Fruit fly (Drosophila melanogaster): ENCODE data around the gene Ir40a.

Ir40a gene

DNA sequence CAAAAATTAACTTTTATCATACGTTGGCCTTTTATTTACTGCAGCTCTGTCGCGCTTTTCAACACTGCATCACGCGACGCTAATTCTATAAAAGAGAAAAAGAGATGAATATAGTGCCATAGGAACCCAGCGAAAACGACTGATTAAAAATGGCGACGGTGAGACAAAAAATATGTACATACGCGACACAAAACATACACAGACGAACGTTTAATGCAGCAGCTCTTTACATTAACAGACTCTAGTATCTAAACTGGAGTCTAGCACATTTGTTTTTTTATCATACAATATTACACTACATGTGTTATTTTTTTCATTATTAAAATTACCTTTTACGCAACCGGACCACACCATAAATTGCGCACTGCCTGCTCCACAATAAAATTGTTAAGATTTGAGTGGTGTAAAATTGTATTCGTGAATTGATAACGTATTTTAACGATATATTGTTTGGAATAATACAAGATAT is 45.6 kb downstream of the Ir40a start (continued):
- TF ChIP-seq brk (GFP tag; optimal IDR thresholded peaks at IDR 0.05) (no peak), Hr78 (GFP tag; optimal IDR thresholded peaks at IDR 0.05) (no peak), Dif (GFP tag; optimal IDR thresholded peaks at IDR 0.05; ENCODE audit: partially characterized antibody) (no peak), Sp1 (GFP tag; optimal IDR thresholded peaks at IDR 0.05) (no peak)

DNA sequence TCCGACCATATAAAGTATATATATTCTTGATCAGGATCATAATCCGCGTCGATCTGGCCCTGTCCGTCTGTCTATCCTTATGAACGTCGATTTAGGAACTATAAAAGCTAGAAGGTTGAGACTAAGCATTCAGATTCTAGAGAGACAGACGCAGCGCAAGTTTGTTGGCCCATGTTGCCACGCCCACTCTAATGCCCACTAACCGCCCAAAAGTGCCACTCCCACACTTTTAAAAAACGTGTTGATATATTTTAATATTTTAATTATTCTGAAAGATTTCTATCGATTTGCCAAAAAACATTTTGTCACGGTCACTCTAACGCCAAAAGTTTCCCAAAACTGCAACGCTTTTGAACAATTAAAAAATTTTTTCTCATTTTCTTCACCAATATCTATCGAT is 50.9 kb downstream of the Ir40a start:
- TF ChIP-seq Dfd (GFP tag; optimal IDR thresholded peaks at IDR 0.05) (peak; percentile 90), CG32264 (GFP tag; optimal IDR thresholded peaks at IDR 0.05) (no peak)

dm6 chr2L:22159800-22160199 is 54.4 kb downstream of the Ir40a start:
- no peak for TF ChIP-seq CG32264 (GFP tag; optimal IDR thresholded peaks at IDR 0.05)
- no peak for TF ChIP-seq dmrt93B (GFP tag; optimal IDR thresholded peaks at IDR 0.05)
- no peak for TF ChIP-seq lola (GFP tag; optimal IDR thresholded peaks at IDR 0.05)
- no peak for TF ChIP-seq Abd-B (GFP tag; optimal IDR thresholded peaks at IDR 0.05)
- TF ChIP-seq GATAd (GFP tag; optimal IDR thresholded peaks at IDR 0.05): no peak
- TF ChIP-seq Mio (GFP tag; optimal IDR thresholded peaks at IDR 0.05): no peak
- TF ChIP-seq N (GFP tag; optimal IDR thresholded peaks at IDR 0.05): no peak
- TF ChIP-seq psq (GFP tag; optimal IDR thresholded peaks at IDR 0.05): no peak
- TF ChIP-seq CG9705 (GFP tag; optimal IDR thresholded peaks at IDR 0.05): no peak
- TF ChIP-seq Hnf4 (GFP tag; optimal IDR thresholded peaks at IDR 0.05): no peak
- TF ChIP-seq dsf (GFP tag; optimal IDR thresholded peaks at IDR 0.05; ENCODE audit: borderline replicate concordance): no peak
- no peak for TF ChIP-seq brk (GFP tag; optimal IDR thresholded peaks at IDR 0.05)

DNA sequence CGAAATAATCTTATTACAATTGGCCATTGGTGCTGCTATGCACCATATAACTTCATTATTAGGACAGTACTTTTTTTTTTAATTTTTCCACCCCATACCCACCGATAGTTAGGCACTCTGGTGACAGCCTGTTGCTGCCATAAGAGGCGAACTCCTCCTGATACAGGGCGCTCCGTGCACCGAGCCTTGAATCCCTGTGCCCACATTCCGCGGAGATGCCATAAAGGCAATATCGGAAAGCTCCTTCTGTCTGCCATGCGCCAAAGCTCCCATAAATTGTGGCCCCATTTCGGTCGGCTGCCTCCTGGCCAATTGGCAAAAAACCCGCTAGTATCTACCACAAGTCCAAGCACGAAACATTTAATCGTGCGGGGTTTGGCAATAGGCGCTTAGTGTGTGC is 60.9 kb downstream of the Ir40a start:
- TF ChIP-seq CG32264 (GFP tag; optimal IDR thresholded peaks at IDR 0.05) (no peak), Dfd (GFP tag; optimal IDR thresholded peaks at IDR 0.05) (no peak)

DNA sequence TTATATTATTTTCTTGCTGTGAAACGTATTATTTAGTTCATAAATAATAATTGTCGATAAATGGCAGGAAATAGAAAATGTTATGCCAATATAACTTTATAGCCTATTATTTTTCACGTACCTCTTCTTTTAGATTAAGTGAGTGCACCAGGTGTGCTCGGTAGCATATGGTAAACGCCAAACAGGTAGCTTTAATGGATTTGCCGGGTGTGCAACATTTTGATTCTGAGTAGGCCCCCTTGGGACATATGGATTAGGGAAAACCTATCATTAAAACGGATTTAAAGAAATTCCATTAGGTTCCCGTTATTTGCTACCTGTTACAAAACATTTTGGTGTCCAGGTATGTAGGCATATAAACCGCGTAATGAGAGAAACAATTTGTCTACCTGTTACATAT is 62.9 kb downstream of the Ir40a start, which contains the start of gene dunk:
Gene dunk (plus strand): TSS at position 301 of the 400 bp plus-strand sequence.
- TF ChIP-seq CG32264 (GFP tag; optimal IDR thresholded peaks at IDR 0.05) (no peak), sage (GFP tag; optimal IDR thresholded peaks at IDR 0.05) (no peak), h (GFP tag; optimal IDR thresholded peaks at IDR 0.05) (no peak), br (GFP tag; optimal IDR thresholded peaks at IDR 0.05) (no peak), dsf (GFP tag; optimal IDR thresholded peaks at IDR 0.05; ENCODE audit: borderline replicate concordance) (no peak), pan (optimal IDR thresholded peaks at IDR 0.05) (no peak), Dfd (GFP tag; optimal IDR thresholded peaks at IDR 0.05) (no peak), sv (GFP tag; optimal IDR thresholded peaks at IDR 0.05) (no peak), Vsx2 (GFP tag; optimal IDR thresholded peaks at IDR 0.05; ENCODE audit: partially characterized antibody) (no peak), N (GFP tag; optimal IDR thresholded peaks at IDR 0.05) (no peak), Hr83 (GFP tag; optimal IDR thresholded peaks at IDR 0.05; ENCODE audit: poor library complexity, severe bottlenecking) (no peak), woc (GFP tag; optimal IDR thresholded peaks at IDR 0.05) (no peak), usp (GFP tag; optimal IDR thresholded peaks at IDR 0.05) (no peak), psq (GFP tag; optimal IDR thresholded peaks at IDR 0.05) (no peak)

- TF ChIP-seq sage (GFP tag; optimal IDR thresholded peaks at IDR 0.05): peak; percentile 64
- peak; percentile 7 for TF ChIP-seq dl (GFP tag; optimal IDR thresholded peaks at IDR 0.05; ENCODE audit: insufficient read depth in 1 of 2, partially characterized antibody in 2 of 2)
- TF ChIP-seq ey (GFP tag; optimal IDR thresholded peaks at IDR 0.05): no peak
Measured at dm6 chr2L:22148713-22149112, 65.5 kb downstream of the Ir40a start.

- TF ChIP-seq Dfd (GFP tag; optimal IDR thresholded peaks at IDR 0.05) (no peak), dsf (GFP tag; optimal IDR thresholded peaks at IDR 0.05; ENCODE audit: borderline replicate concordance) (no peak), Dif (GFP tag; optimal IDR thresholded peaks at IDR 0.05; ENCODE audit: partially characterized antibody) (peak; percentile 8)
Measured at dm6 chr2L:22146247-22146646, 67.9 kb downstream of the Ir40a start.
